Fruit fly (Drosophila melanogaster): Measurements from ENCODE around the gene CG34241.

The CG34241 gene

DNA sequence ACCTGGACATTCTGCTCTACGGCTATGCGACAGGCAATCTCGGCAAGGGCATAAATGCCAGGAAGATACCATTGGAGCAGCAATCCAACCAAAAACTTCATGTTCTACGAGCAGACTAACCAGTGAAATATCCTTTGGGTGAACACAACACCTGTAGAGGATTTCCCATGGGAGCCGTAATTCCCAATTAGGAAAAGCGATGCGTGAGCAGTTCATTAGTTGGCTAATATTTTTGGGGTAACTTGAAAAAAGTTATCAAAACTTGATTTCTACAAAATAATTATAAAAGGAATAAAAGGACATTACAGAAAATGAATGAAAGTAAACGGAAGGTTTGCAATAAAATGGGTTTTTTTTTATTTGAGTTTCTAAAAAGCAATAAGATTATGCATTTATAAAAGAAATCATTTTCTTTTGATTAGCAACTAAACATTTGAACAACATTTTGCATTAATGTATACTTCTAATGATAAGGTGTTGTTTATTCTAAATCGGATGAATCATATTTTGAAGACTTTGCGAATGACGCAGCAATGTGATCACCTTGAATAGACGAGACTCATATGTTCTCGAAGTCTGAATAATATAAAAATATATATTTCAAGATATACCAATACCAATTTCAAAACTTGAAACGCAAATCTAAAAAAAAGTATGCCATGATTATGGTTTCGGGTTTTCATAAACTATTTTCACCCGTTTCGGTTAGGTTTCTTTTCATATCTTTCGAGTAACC lies at the start of gene CG34241, which contains the start of gene Ir68b:
Gene CG34241 (plus strand): TSS at position 686 of the 736 bp plus-strand sequence.
Gene Ir68b (minus strand): TSS at position 101 of the 736 bp plus-strand sequence.
- no peak for TF ChIP-seq Rel (GFP tag; optimal IDR thresholded peaks at IDR 0.05)
- TF ChIP-seq Rel (tag; optimal IDR thresholded peaks at IDR 0.05), result no peak
- no peak for TF ChIP-seq sv (GFP tag; optimal IDR thresholded peaks at IDR 0.05)
- no peak for TF ChIP-seq Sp1 (GFP tag; optimal IDR thresholded peaks at IDR 0.05)
- no peak for TF ChIP-seq usp (GFP tag; optimal IDR thresholded peaks at IDR 0.05)
- no peak for TF ChIP-seq lola (GFP tag; optimal IDR thresholded peaks at IDR 0.05)
- no peak for TF ChIP-seq Hnf4 (GFP tag; optimal IDR thresholded peaks at IDR 0.05)
- no peak for TF ChIP-seq Myc (optimal IDR thresholded peaks at IDR 0.05)
- no peak for TF ChIP-seq CG32264 (GFP tag; optimal IDR thresholded peaks at IDR 0.05)

dm6 chr3L:12078551-12079318 lies 49.0 kb upstream of the CG34241 start:
- TF ChIP-seq dsf (GFP tag; optimal IDR thresholded peaks at IDR 0.05; ENCODE audit: borderline replicate concordance) (no peak), Hr83 (GFP tag; optimal IDR thresholded peaks at IDR 0.05; ENCODE audit: poor library complexity, severe bottlenecking) (no peak), Rel (GFP tag; optimal IDR thresholded peaks at IDR 0.05) (no peak), Rel (tag; optimal IDR thresholded peaks at IDR 0.05) (no peak), Dif (GFP tag; optimal IDR thresholded peaks at IDR 0.05; ENCODE audit: partially characterized antibody) (no peak), Sp1 (GFP tag; optimal IDR thresholded peaks at IDR 0.05) (no peak), h (GFP tag; optimal IDR thresholded peaks at IDR 0.05) (no peak), sage (GFP tag; optimal IDR thresholded peaks at IDR 0.05) (no peak), Hnf4 (GFP tag; optimal IDR thresholded peaks at IDR 0.05) (no peak), rgr (GFP tag; optimal IDR thresholded peaks at IDR 0.05) (no peak), Hr78 (GFP tag; optimal IDR thresholded peaks at IDR 0.05) (no peak), CrebA (GFP tag; optimal IDR thresholded peaks at IDR 0.05; ENCODE audit: borderline replicate concordance) (no peak), Mio (GFP tag; optimal IDR thresholded peaks at IDR 0.05) (no peak), Abd-B (GFP tag; optimal IDR thresholded peaks at IDR 0.05) (no peak), CG9705 (GFP tag; optimal IDR thresholded peaks at IDR 0.05) (no peak), CG32264 (GFP tag; optimal IDR thresholded peaks at IDR 0.05) (no peak), dl (GFP tag; optimal IDR thresholded peaks at IDR 0.05; ENCODE audit: insufficient read depth in 1 of 2, partially characterized antibody in 2 of 2) (no peak), usp (GFP tag; optimal IDR thresholded peaks at IDR 0.05) (no peak), ey (GFP tag; optimal IDR thresholded peaks at IDR 0.05) (no peak)

dm6 chr3L:12079319-12079933 lies 48.4 kb upstream of the CG34241 start:
- no peak for TF ChIP-seq jim (GFP tag; optimal IDR thresholded peaks at IDR 0.05)
- no peak for TF ChIP-seq dmrt93B (GFP tag; optimal IDR thresholded peaks at IDR 0.05)
- TF ChIP-seq dsf (GFP tag; optimal IDR thresholded peaks at IDR 0.05; ENCODE audit: borderline replicate concordance), result no peak
- TF ChIP-seq Rel (GFP tag; optimal IDR thresholded peaks at IDR 0.05), result no peak
- peak; percentile 80 for TF ChIP-seq Rel (tag; optimal IDR thresholded peaks at IDR 0.05)
- peak; percentile 25 for TF ChIP-seq CG9705 (GFP tag; optimal IDR thresholded peaks at IDR 0.05)
- no peak for TF ChIP-seq lola (GFP tag; optimal IDR thresholded peaks at IDR 0.05)
- TF ChIP-seq GATAd (GFP tag; optimal IDR thresholded peaks at IDR 0.05), result no peak
- TF ChIP-seq Hnf4 (GFP tag; optimal IDR thresholded peaks at IDR 0.05), result no peak
- peak; percentile 8 for TF ChIP-seq CrebA (GFP tag; optimal IDR thresholded peaks at IDR 0.05; ENCODE audit: borderline replicate concordance)
- no peak for TF ChIP-seq Hr83 (GFP tag; optimal IDR thresholded peaks at IDR 0.05; ENCODE audit: poor library complexity, severe bottlenecking)
- no peak for TF ChIP-seq br (GFP tag; optimal IDR thresholded peaks at IDR 0.05)
- no peak for TF ChIP-seq brk (GFP tag; optimal IDR thresholded peaks at IDR 0.05)
- no peak for TF ChIP-seq dl (GFP tag; optimal IDR thresholded peaks at IDR 0.05; ENCODE audit: insufficient read depth in 1 of 2, partially characterized antibody in 2 of 2)
- no peak for TF ChIP-seq Myc (optimal IDR thresholded peaks at IDR 0.05)
- TF ChIP-seq HLH106 (tag; optimal IDR thresholded peaks at IDR 0.05), result no peak
- no peak for TF ChIP-seq foxo (GFP tag; optimal IDR thresholded peaks at IDR 0.05)
- peak; percentile 10 for TF ChIP-seq h (GFP tag; optimal IDR thresholded peaks at IDR 0.05)
- peak; percentile 47 for TF ChIP-seq psq (GFP tag; optimal IDR thresholded peaks at IDR 0.05)
- no peak for TF ChIP-seq sage (GFP tag; optimal IDR thresholded peaks at IDR 0.05)
- peak; percentile 18 for TF ChIP-seq fru (GFP tag; optimal IDR thresholded peaks at IDR 0.05)
- TF ChIP-seq Sp1 (GFP tag; optimal IDR thresholded peaks at IDR 0.05), result peak; percentile 9

All from whole organism, wandering third instar larva.